Worm (Caenorhabditis elegans) whole organism, L4/young adult: Measurements from ENCODE around the gene sup-35.

Experiments used
- W03F9.2 ChIP-seq: fragments of 150-350 bp; optimal IDR thresholded peaks from 2 replicates; lab custom pipeline; 2014; ENCODE audit warnings: missing biosample characterization, missing genetic modification characterization
- dao-5 ChIP-seq: sonication (generic microtip); optimal IDR thresholded peaks from 2 replicates; lab custom pipeline; 2016; ENCODE audit warnings: missing genotype, missing genetic modification characterization, moderate library complexity, missing compliant biosample characterization
- him-1 ChIP-seq: sonication (generic microtip); optimal IDR thresholded peaks from 2 replicates; lab custom pipeline; 2016; ENCODE audit warnings: missing genotype, missing genetic modification reagents, missing genetic modification characterization, missing compliant biosample characterization

ce11 chrIII:11110756-11111155 is 8.3 kb downstream of the sup-35 start:
- TF ChIP-seq dao-5 (tag; lab: Kevin White, UChicago) (no peak), him-1 (tag; lab: Kevin White, UChicago) (no peak), W03F9.2 (tag; lab: Kevin White, UChicago) (no peak)
